Fruit fly (Drosophila melanogaster) whole organism, embryonic: Measurements from ENCODE around the gene dikar.
A peak's percentile ranks its signal among the peaks of the same experiment; 100 is the strongest.

ENCODE experiments used
- Awh ChIP-seq: fragments of 200-800 bp; sonication (Bioruptor generic); IDR thresholded peaks from 2 replicates; pipeline ENCODE4, ENCODE4 v1.3.6; 2022; ENCODE audit warnings: missing biosample characterization, missing genetic modification characterization
- Bteb2 ChIP-seq: fragments of 200-800 bp; sonication (Bioruptor generic); optimal IDR thresholded peaks from 2 replicates; lab custom pipeline; 2016; ENCODE audit warnings: missing biosample characterization, missing genetic modification characterization
- CG10267 ChIP-seq: fragments of 200-800 bp; sonication (Bioruptor generic); optimal IDR thresholded peaks from 2 replicates; lab custom pipeline; 2018; ENCODE audit warnings: missing biosample characterization, mild to moderate bottlenecking, missing genetic modification characterization, moderate library complexity
- CG11247 ChIP-seq: fragments of 200-800 bp; sonication (Bioruptor generic); IDR thresholded peaks from 2 replicates; pipeline ENCODE4 v1.3.6; 2022; ENCODE audit warnings: missing biosample characterization, missing genetic modification characterization
- CG11560 ChIP-seq: fragments of 200-800 bp; sonication (Bioruptor generic); IDR thresholded peaks from 3 replicates; pipeline ENCODE4 v1.3.6; 2022; ENCODE audit warnings: missing biosample characterization, missing genetic modification characterization
- CG12219 ChIP-seq: fragments of 200-800 bp; sonication (Bioruptor generic); optimal IDR thresholded peaks from 3 replicates; lab custom pipeline; 2018; ENCODE audit warnings: missing biosample characterization, mild to moderate bottlenecking, missing genetic modification characterization
- CG14965 ChIP-seq: fragments of 200-800 bp; sonication (Bioruptor generic); optimal IDR thresholded peaks from 2 replicates; lab custom pipeline; 2016; ENCODE audit warnings: missing biosample characterization, missing genetic modification characterization, borderline replicate concordance
- CG15696 ChIP-seq: fragments of 200-800 bp; sonication (Bioruptor generic); optimal IDR thresholded peaks from 2 replicates; lab custom pipeline; 2019; ENCODE audit warnings: missing biosample characterization, mild to moderate bottlenecking, missing genetic modification characterization, moderate library complexity
- CG17328 ChIP-seq: fragments of 200-800 bp; sonication (Bioruptor generic); IDR thresholded peaks from 2 replicates; pipeline ENCODE4 v1.3.6; 2022; ENCODE audit warnings: missing biosample characterization, missing genetic modification characterization
- CG1792 ChIP-seq: fragments of 200-800 bp; sonication (Bioruptor generic); optimal IDR thresholded peaks from 2 replicates; lab custom pipeline; 2016; ENCODE audit warnings: missing biosample characterization, missing genetic modification characterization
- CG30403 ChIP-seq: fragments of 200-800 bp; sonication (Bioruptor generic); optimal IDR thresholded peaks from 3 replicates; lab custom pipeline; 2016; ENCODE audit warnings: missing biosample characterization, missing genetic modification characterization
- CG31388 ChIP-seq: fragments of 200-800 bp; sonication (Bioruptor generic); optimal IDR thresholded peaks from 2 replicates; lab custom pipeline; 2016; ENCODE audit warnings: missing biosample characterization, missing genetic modification characterization
- CG32772 ChIP-seq: fragments of 200-800 bp; sonication (Bioruptor generic); IDR thresholded peaks from 2 replicates; pipeline ENCODE4 v1.3.6; 2022; ENCODE audit warnings: missing biosample characterization, missing genetic modification characterization
- CG34422 ChIP-seq: fragments of 200-800 bp; sonication (Bioruptor generic); IDR thresholded peaks from 3 replicates; pipeline ENCODE4 v1.3.6; 2022; ENCODE audit warnings: missing biosample characterization, missing genetic modification characterization
- CG4282 ChIP-seq: fragments of 200-800 bp; sonication (Bioruptor generic); optimal IDR thresholded peaks from 2 replicates; lab custom pipeline; 2016; ENCODE audit warnings: missing biosample characterization, missing genetic modification characterization
- CG43689 ChIP-seq: fragments of 200-800 bp; sonication (Bioruptor generic); IDR thresholded peaks from 2 replicates; pipeline ENCODE4 v1.3.6; 2022; ENCODE audit warnings: missing biosample characterization, missing genetic modification characterization
- CG4617 ChIP-seq: fragments of 200-800 bp; sonication (Bioruptor generic); optimal IDR thresholded peaks from 3 replicates; lab custom pipeline; 2016; ENCODE audit warnings: missing biosample characterization, missing genetic modification characterization, borderline replicate concordance
- CG6765 ChIP-seq: fragments of 200-800 bp; sonication (Bioruptor generic); optimal IDR thresholded peaks from 3 replicates; lab custom pipeline; 2017; ENCODE audit warnings: missing biosample characterization, mild to moderate bottlenecking, missing genetic modification characterization
- CG7357 ChIP-seq: fragments of 200-800 bp; sonication (Bioruptor generic); IDR thresholded peaks from 3 replicates; pipeline ENCODE4 v1.3.6; 2022; ENCODE audit warnings: missing biosample characterization, missing genetic modification characterization
- CkIIα-i1 ChIP-seq: fragments of 200-800 bp; sonication (Bioruptor generic); IDR thresholded peaks from 2 replicates; pipeline ENCODE4 v1.3.6; 2022; ENCODE audit warnings: missing biosample characterization, missing genetic modification characterization
- D19A ChIP-seq: fragments of 200-800 bp; optimal IDR thresholded peaks from 3 replicates; lab custom pipeline; 2019; ENCODE audit warnings: missing biosample characterization, mild to moderate bottlenecking, missing genetic modification characterization, moderate library complexity
- Deaf1 ChIP-seq: fragments of 200-800 bp; optimal IDR thresholded peaks from 3 replicates; lab custom pipeline; 2019; ENCODE audit warnings: missing biosample characterization, mild to moderate bottlenecking, missing genetic modification characterization, moderate library complexity
- E2f1 ChIP-seq: fragments of 200-800 bp; sonication (Bioruptor generic); IDR thresholded peaks from 2 replicates; pipeline ENCODE4 v1.3.6; 2022; ENCODE audit warnings: missing biosample characterization, missing genetic modification characterization
- Ets65A ChIP-seq: fragments of 200-800 bp; sonication (Bioruptor generic); peaks from one replicate; lab custom pipeline; 2016; ENCODE audit warnings: missing biosample characterization, missing genetic modification characterization
- Ets97D ChIP-seq: fragments of 200-800 bp; sonication (Bioruptor generic); optimal IDR thresholded peaks from 3 replicates; lab custom pipeline; 2016; ENCODE audit warnings: missing biosample characterization, missing genetic modification characterization
- HLH3B ChIP-seq: fragments of 200-800 bp; sonication (Bioruptor generic); IDR thresholded peaks from 2 replicates; pipeline ENCODE4 v1.3.6; 2022; ENCODE audit warnings: missing biosample characterization, missing genetic modification characterization
- Hr39 ChIP-seq: fragments of >200 bp; optimal IDR thresholded peaks from 2 replicates; lab custom pipeline; 2017
- Hr51 ChIP-seq, 2 experiments: fragments of 200-800 bp; sonication (Bioruptor generic); optimal IDR thresholded peaks; 2 replicates in 1 of 2; 3 replicates in 1 of 2; lab custom pipeline; 2016 to 2018; ENCODE audit warnings: missing biosample characterization in 2 of 2, missing genetic modification characterization in 2 of 2, mild to moderate bottlenecking in 1 of 2, moderate library complexity in 1 of 2
- Meics ChIP-seq: fragments of 200-800 bp; sonication (Bioruptor generic); optimal IDR thresholded peaks from 2 replicates; lab custom pipeline; 2017; ENCODE audit warnings: missing biosample characterization, mild to moderate bottlenecking, missing genetic modification characterization
- Usf ChIP-seq: fragments of 200-800 bp; sonication (Bioruptor generic); optimal IDR thresholded peaks from 2 replicates; lab custom pipeline; 2017; ENCODE audit warnings: missing genotype, missing biosample characterization, missing genetic modification characterization
- bowl ChIP-seq: fragments of 200-800 bp; sonication (Bioruptor generic); IDR thresholded peaks from 2 replicates; pipeline ENCODE4 v1.3.6; 2022; ENCODE audit warnings: missing biosample characterization, missing genetic modification characterization
- dimm ChIP-seq: fragments of 200-800 bp; sonication (Bioruptor generic); IDR thresholded peaks from 2 replicates; pipeline ENCODE4 v1.3.6; 2022; ENCODE audit warnings: missing biosample characterization, missing genetic modification characterization
- gce ChIP-seq: fragments of 200-800 bp; sonication (Bioruptor generic); IDR thresholded peaks from 3 replicates; pipeline ENCODE4 v1.3.6; 2022; ENCODE audit warnings: missing biosample characterization, missing genetic modification characterization
- hbn ChIP-seq: fragments of 200-800 bp; sonication (Bioruptor generic); IDR thresholded peaks from 2 replicates; pipeline ENCODE4 v1.3.6; 2022; ENCODE audit warnings: missing biosample characterization, missing genetic modification characterization; ENCODE audit not compliant: partially characterized antibody
- hkb ChIP-seq, 2 experiments: fragments of 200-800 bp in 1 of 2; fragments of >200 bp in 1 of 2; sonication (Bioruptor generic) in 1 of 2; IDR thresholded peaks in 1 of 2; optimal IDR thresholded peaks in 1 of 2; 2 replicates each; pipeline versions ENCODE4 v1.3.6 to Lab custom; 2017 to 2022; ENCODE audit warnings: missing biosample characterization in 1 of 2, missing genetic modification characterization in 1 of 2
- inv ChIP-seq: fragments of 200-800 bp; sonication (Bioruptor generic); IDR thresholded peaks from 2 replicates; pipeline ENCODE4 v1.3.6; 2022; ENCODE audit warnings: missing biosample characterization, missing genetic modification characterization; ENCODE audit not compliant: partially characterized antibody
- kah ChIP-seq: fragments of 200-800 bp; sonication (Bioruptor generic); optimal IDR thresholded peaks from 2 replicates; lab custom pipeline; 2018; ENCODE audit warnings: missing biosample characterization, mild to moderate bottlenecking, missing genetic modification characterization
- ken ChIP-seq: fragments of 200-800 bp; sonication (Bioruptor generic); IDR thresholded peaks from 3 replicates; pipeline ENCODE4 v1.3.6; 2022; ENCODE audit warnings: missing biosample characterization, missing genetic modification characterization
- lilli ChIP-seq: fragments of 200-800 bp; sonication (Bioruptor generic); optimal IDR thresholded peaks from 3 replicates; lab custom pipeline; 2016; ENCODE audit warnings: missing biosample characterization, missing genetic modification characterization
- luna ChIP-seq: fragments of 200-800 bp; sonication (Bioruptor generic); optimal IDR thresholded peaks from 2 replicates; lab custom pipeline; 2016; ENCODE audit warnings: missing biosample characterization, missing genetic modification characterization
- mam ChIP-seq: fragments of 200-800 bp; sonication (Bioruptor generic); optimal IDR thresholded peaks from 3 replicates; lab custom pipeline; 2016; ENCODE audit warnings: missing biosample characterization, missing genetic modification characterization
- mld ChIP-seq: fragments of 200-800 bp; sonication (Bioruptor generic); IDR thresholded peaks from 3 replicates; pipeline ENCODE4 v1.3.6; 2022; ENCODE audit warnings: missing biosample characterization, missing genetic modification characterization; ENCODE audit not compliant: partially characterized antibody
- nerfin-1 ChIP-seq: fragments of 200-800 bp; sonication (Bioruptor generic); optimal IDR thresholded peaks from 3 replicates; lab custom pipeline; 2019; ENCODE audit warnings: missing biosample characterization, mild to moderate bottlenecking, missing genetic modification characterization, moderate library complexity
- nmo ChIP-seq: fragments of 200-800 bp; sonication (Bioruptor generic); optimal IDR thresholded peaks from 2 replicates; lab custom pipeline; 2018; ENCODE audit warnings: missing biosample characterization, mild to moderate bottlenecking, missing genetic modification characterization, moderate library complexity
- odd ChIP-seq: fragments of 200-800 bp; sonication (Bioruptor generic); optimal IDR thresholded peaks from 2 replicates; lab custom pipeline; 2017; ENCODE audit warnings: missing biosample characterization, mild to moderate bottlenecking, missing genetic modification characterization
- sc ChIP-seq, 3 experiments: fragments of >200 bp in 2 of 3; fragments of 200-800 bp in 1 of 3; sonication (Bioruptor generic) in 1 of 3; optimal IDR thresholded peaks; 2 replicates in 2 of 3; 3 replicates in 1 of 3; lab custom pipeline; 2017; ENCODE audit warnings: mild to moderate bottlenecking in 1 of 3, missing biosample characterization in 1 of 3, missing genetic modification characterization in 1 of 3, missing genetic modification reagents in 1 of 3
- sd ChIP-seq: fragments of 200-800 bp; sonication (Bioruptor generic); optimal IDR thresholded peaks from 3 replicates; lab custom pipeline; 2018; ENCODE audit warnings: missing biosample characterization, mild to moderate bottlenecking, missing genetic modification characterization, moderate library complexity
- tio ChIP-seq: fragments of 200-800 bp; sonication (Bioruptor generic); optimal IDR thresholded peaks from 2 replicates; lab custom pipeline; 2017; ENCODE audit warnings: missing biosample characterization, missing genetic modification characterization, inconsistent platforms
- tna ChIP-seq: fragments of 200-800 bp; sonication (Bioruptor generic); IDR thresholded peaks from 2 replicates; pipeline ENCODE4 v1.3.6; 2022; ENCODE audit warnings: missing biosample characterization, missing genetic modification characterization; ENCODE audit not compliant: partially characterized antibody
- usp ChIP-seq: fragments of >200 bp; optimal IDR thresholded peaks from 2 replicates; lab custom pipeline; 2017; ENCODE audit warnings: missing biosample characterization, missing genetic modification characterization

Gene dikar

dm6 chr3L:6747127-6747526 lies 4.2 kb upstream of the dikar start (continued):
- TF ChIP-seq nmo (peak; percentile 81), CG17328 (GFP tag; lab: Robert Waterston, UW) (peak; percentile 47; the same call in 1 of the 2 replicates), gce (GFP tag; lab: Robert Waterston, UW) (0 out of 3 replicates have a peak, but pooled peaks have one; percentile 24), CG34422 (GFP tag; lab: Robert Waterston, UW) (peak; percentile 86), CG6765 (GFP tag; lab: Kevin White, UChicago) (no peak), CG31388 (GFP tag; lab: Kevin White, UChicago) (no peak), tio (GFP tag; lab: Kevin White, UChicago) (no peak), CG10267 (tag; lab: Kevin White, UChicago) (peak; percentile 49), ken (GFP tag; lab: Robert Waterston, UW) (peak; percentile 71; the same call in 2 of the 3 replicates), CG11247 (peak; percentile 52; the same call in 1 of the 2 replicates), CG14965 (GFP tag; lab: Kevin White, UChicago) (no peak), E2f1 (GFP tag; lab: Robert Waterston, UW) (peak; percentile 54), bowl (GFP tag; lab: Robert Waterston, UW) (peak; percentile 62; the same call in 1 of the 2 replicates), HLH3B (peak; percentile 34; the same call in 1 of the 2 replicates), Bteb2 (GFP tag; lab: Kevin White, UChicago) (peak; percentile 28), Deaf1 (tag; lab: Kevin White, UChicago) (no peak), CG12219 (GFP tag; lab: Kevin White, UChicago) (no peak), Ets65A (GFP tag; lab: Kevin White, UChicago) (peak; percentile 73), Ets97D (GFP tag; lab: Kevin White, UChicago) (peak; percentile 59), hkb (optimal IDR thresholded peaks at IDR 0.05; lab: Kevin White, UChicago) (no peak), hkb (GFP tag; IDR thresholded peaks at IDR 0.05; lab: Robert Waterston, UW) (peak; percentile 65), CG11560 (tag; lab: Robert Waterston, UW) (no peak), Hr51 (GFP tag; optimal IDR thresholded peaks at IDR 0.05; lab: Kevin White, UChicago) (peak; percentile 4 to 41), lilli (peak; percentile 65), sd (peak; percentile 93), usp (GFP tag; lab: Kevin White, UChicago) (no peak), CG4282 (GFP tag; lab: Kevin White, UChicago) (peak; percentile 45), odd (GFP tag; lab: Kevin White, UChicago) (no peak), dimm (no peak), mam (GFP tag; lab: Kevin White, UChicago) (peak; percentile 64), nerfin-1 (peak; percentile 98), CG32772 (no peak; the same call in 1 of the 2 replicates), D19A (tag; lab: Kevin White, UChicago) (peak; percentile 32), kah (GFP tag; lab: Kevin White, UChicago) (peak; percentile 19), hbn (0 out of 2 replicates have a peak, but pooled peaks have one; percentile 19), CG1792 (GFP tag; lab: Kevin White, UChicago) (no peak), tna (no peak), CG4617 (peak; percentile 49), luna (GFP tag; lab: Kevin White, UChicago) (no peak), CG30403 (GFP tag; lab: Kevin White, UChicago) (peak; percentile 55), Meics (GFP tag; lab: Kevin White, UChicago) (peak; percentile 47), mld (GFP tag; lab: Robert Waterston, UW) (no peak), inv (GFP tag; lab: Robert Waterston, UW) (no peak), CkIIα-i1 (GFP tag; lab: Robert Waterston, UW) (no peak), Hr39 (lab: Kevin White, UChicago) (no peak), CG15696 (tag; lab: Kevin White, UChicago) (peak; percentile 52), CG7357 (GFP tag; lab: Robert Waterston, UW) (no peak; the same call in 2 of the 3 replicates), Usf (GFP tag; lab: Kevin White, UChicago) (no peak), Awh (GFP tag; lab: Robert Waterston, UW) (no peak), CG43689 (GFP tag; lab: Robert Waterston, UW) (0 out of 2 replicates have a peak, but pooled peaks have one; percentile 6), sc (optimal IDR thresholded peaks at IDR 0.05; lab: Kevin White, UChicago) (no peak), sc (GFP tag; optimal IDR thresholded peaks at IDR 0.05; lab: Kevin White, UChicago) (no peak)
